Worm (Caenorhabditis elegans) whole organism, L4/young adult: Measurements from ENCODE around the gene F16B12.4.

Experiments
- W03F9.2 ChIP-seq: fragments of 150-350 bp; optimal IDR thresholded peaks from 2 replicates; lab custom pipeline; 2014; ENCODE audit warnings: missing biosample characterization, missing genetic modification characterization
- dao-5 ChIP-seq: sonication (generic microtip); optimal IDR thresholded peaks from 2 replicates; lab custom pipeline; 2016; ENCODE audit warnings: missing genotype, missing genetic modification characterization, moderate library complexity, missing compliant biosample characterization
- him-1 ChIP-seq: sonication (generic microtip); optimal IDR thresholded peaks from 2 replicates; lab custom pipeline; 2016; ENCODE audit warnings: missing genotype, missing genetic modification reagents, missing genetic modification characterization, missing compliant biosample characterization

- TF ChIP-seq W03F9.2 (tag; lab: Kevin White, UChicago), result no peak
- no peak for TF ChIP-seq him-1
- TF ChIP-seq dao-5, result no peak
These were observed 9.8 kb upstream of the F16B12.4 start, which contains the start of gene F16B12.7 for ce11 chrX:14108245-14108644.
